Fruit fly (Drosophila melanogaster) whole organism, embryonic: ENCODE measurements around the gene Upf1.

Experiments
- Bdp1 ChIP-seq: fragments of 200-800 bp; sonication (Bioruptor generic); optimal IDR thresholded peaks from 3 replicates; lab custom pipeline; 2016; ENCODE audit warnings: missing biosample characterization, missing genetic modification characterization
- CG10267 ChIP-seq: fragments of 200-800 bp; sonication (Bioruptor generic); optimal IDR thresholded peaks from 2 replicates; lab custom pipeline; 2018; ENCODE audit warnings: missing biosample characterization, mild to moderate bottlenecking, missing genetic modification characterization, moderate library complexity
- CG10654 ChIP-seq: fragments of 200-800 bp; sonication (Bioruptor generic); optimal IDR thresholded peaks from 2 replicates; lab custom pipeline; 2016; ENCODE audit warnings: missing biosample characterization, missing genetic modification characterization
- CG13287 ChIP-seq: fragments of 200-800 bp; sonication (Bioruptor generic); IDR thresholded peaks from 2 replicates; pipeline ENCODE4 v1.3.6; 2022; ENCODE audit warnings: missing biosample characterization, missing genetic modification characterization; ENCODE audit not compliant: partially characterized antibody
- CG13424 ChIP-seq: fragments of 200-800 bp; sonication (Bioruptor generic); optimal IDR thresholded peaks from 2 replicates; lab custom pipeline; 2019; ENCODE audit warnings: missing biosample characterization, mild to moderate bottlenecking, missing genetic modification characterization, moderate library complexity
- CG15269 ChIP-seq: fragments of 200-800 bp; sonication (Bioruptor generic); optimal IDR thresholded peaks from 2 replicates; lab custom pipeline; 2018; ENCODE audit warnings: missing biosample characterization, mild to moderate bottlenecking, missing genetic modification characterization, moderate library complexity
- CG1602 ChIP-seq: fragments of 200-800 bp; sonication (Bioruptor generic); optimal IDR thresholded peaks from 3 replicates; lab custom pipeline; 2016; ENCODE audit warnings: missing biosample characterization, missing genetic modification characterization
- CG17359 ChIP-seq: fragments of 200-800 bp; sonication (Bioruptor generic); optimal IDR thresholded peaks from 3 replicates; lab custom pipeline; 2018; ENCODE audit warnings: missing biosample characterization, mild to moderate bottlenecking, missing genetic modification characterization, moderate library complexity
- CG2678 ChIP-seq: fragments of 200-800 bp; sonication (Bioruptor generic); optimal IDR thresholded peaks from 3 replicates; lab custom pipeline; 2019; ENCODE audit warnings: missing biosample characterization, mild to moderate bottlenecking, missing genetic modification characterization, moderate library complexity
- CG30020 ChIP-seq: fragments of 200-800 bp; optimal IDR thresholded peaks from 2 replicates; lab custom pipeline; 2019; ENCODE audit warnings: missing biosample characterization, mild to moderate bottlenecking, missing genetic modification characterization, moderate library complexity
- CG31441 ChIP-seq: fragments of 200-800 bp; sonication (Bioruptor generic); IDR thresholded peaks from 2 replicates; pipeline ENCODE4 v1.3.6; 2022; ENCODE audit warnings: missing biosample characterization, missing genetic modification characterization
- CG4617 ChIP-seq: fragments of 200-800 bp; sonication (Bioruptor generic); optimal IDR thresholded peaks from 3 replicates; lab custom pipeline; 2016; ENCODE audit warnings: missing biosample characterization, missing genetic modification characterization, borderline replicate concordance
- CG6791 ChIP-seq: fragments of 200-800 bp; sonication (Bioruptor generic); IDR thresholded peaks from 3 replicates; pipeline ENCODE4 v1.3.6; 2022; ENCODE audit warnings: missing biosample characterization, missing genetic modification characterization; ENCODE audit not compliant: partially characterized antibody
- CG8089 ChIP-seq: fragments of 200-800 bp; sonication (Bioruptor generic); optimal IDR thresholded peaks from 3 replicates; lab custom pipeline; 2016; ENCODE audit warnings: missing biosample characterization, missing genetic modification characterization
- CG8359 ChIP-seq: fragments of 200-800 bp; sonication (Bioruptor generic); optimal IDR thresholded peaks from 2 replicates; lab custom pipeline; 2017; ENCODE audit warnings: missing biosample characterization, mild to moderate bottlenecking, missing genetic modification characterization, borderline replicate concordance
- CG9727 ChIP-seq: fragments of 200-800 bp; sonication (Bioruptor generic); optimal IDR thresholded peaks from 3 replicates; lab custom pipeline; 2017; ENCODE audit warnings: missing biosample characterization, mild to moderate bottlenecking, missing genetic modification characterization
- CG9876 ChIP-seq: fragments of 200-800 bp; sonication (Bioruptor generic); optimal IDR thresholded peaks from 2 replicates; lab custom pipeline; 2016; ENCODE audit warnings: missing biosample characterization, missing genetic modification characterization
- Dbx ChIP-seq: fragments of 200-800 bp; sonication (Bioruptor generic); IDR thresholded peaks from 3 replicates; pipeline ENCODE4 v1.3.6; 2022; ENCODE audit warnings: missing biosample characterization, missing genetic modification characterization
- Dip3 ChIP-seq: fragments of 200-800 bp; sonication (Bioruptor generic); optimal IDR thresholded peaks from 3 replicates; lab custom pipeline; 2016; ENCODE audit warnings: missing biosample characterization, missing genetic modification characterization
- Hr3 ChIP-seq: fragments of 200-800 bp; sonication (Bioruptor generic); optimal IDR thresholded peaks from 3 replicates; lab custom pipeline; 2016; ENCODE audit warnings: missing biosample characterization, missing genetic modification characterization
- Hr51 ChIP-seq, 2 experiments: fragments of 200-800 bp; sonication (Bioruptor generic); optimal IDR thresholded peaks; 2 replicates in 1 of 2; 3 replicates in 1 of 2; lab custom pipeline; 2016 to 2018; ENCODE audit warnings: missing biosample characterization in 2 of 2, missing genetic modification characterization in 2 of 2, mild to moderate bottlenecking in 1 of 2, moderate library complexity in 1 of 2
- Hr78 ChIP-seq, 2 experiments: fragments of 200-800 bp in 1 of 2; fragments of >200 bp in 1 of 2; sonication (Bioruptor generic) in 1 of 2; optimal IDR thresholded peaks; 2 replicates each; lab custom pipeline; 2017 to 2019; ENCODE audit warnings: missing biosample characterization in 2 of 2, missing genetic modification characterization in 2 of 2, mild to moderate bottlenecking in 1 of 2, moderate library complexity in 1 of 2
- Hsf ChIP-seq: fragments of 200-800 bp; sonication (Bioruptor generic); optimal IDR thresholded peaks from 3 replicates; lab custom pipeline; 2016; ENCODE audit warnings: missing biosample characterization, missing genetic modification characterization
- MBD-R2 ChIP-seq: fragments of 200-800 bp; sonication (Bioruptor generic); IDR thresholded peaks from 2 replicates; pipeline ENCODE4 v1.3.6; 2022; ENCODE audit warnings: missing biosample characterization, missing genetic modification characterization
- Myb ChIP-seq: fragments of 200-800 bp; sonication (Bioruptor generic); optimal IDR thresholded peaks from 2 replicates; lab custom pipeline; 2016; ENCODE audit warnings: missing biosample characterization, missing genetic modification characterization
- NFAT ChIP-seq: fragments of 200-800 bp; sonication (Bioruptor generic); IDR thresholded peaks from 2 replicates; pipeline ENCODE4 v1.3.6; 2022; ENCODE audit warnings: missing biosample characterization, missing genetic modification characterization
- Rfx ChIP-seq: fragments of 200-800 bp; sonication (Bioruptor generic); IDR thresholded peaks from 2 replicates; pipeline ENCODE4 v1.3.6; 2022; ENCODE audit warnings: missing biosample characterization, missing genetic modification characterization
- br ChIP-seq: fragments of >200 bp; optimal IDR thresholded peaks from 2 replicates; lab custom pipeline; 2017
- chinmo ChIP-seq: fragments of 200-800 bp; sonication (Bioruptor generic); IDR thresholded peaks from 4 replicates; pipeline ENCODE4 v1.3.6; 2022; ENCODE audit warnings: missing biosample characterization, missing genetic modification characterization; ENCODE audit not compliant: partially characterized antibody
- corto ChIP-seq: fragments of 200-800 bp; sonication (Bioruptor generic); optimal IDR thresholded peaks from 2 replicates; lab custom pipeline; 2016; ENCODE audit warnings: missing biosample characterization, mild to moderate bottlenecking, missing genetic modification characterization, moderate library complexity
- da ChIP-seq: fragments of 200-800 bp; sonication (Bioruptor generic); optimal IDR thresholded peaks from 2 replicates; lab custom pipeline; 2016; ENCODE audit warnings: missing biosample characterization, missing genetic modification characterization
- dimm ChIP-seq: fragments of 200-800 bp; sonication (Bioruptor generic); IDR thresholded peaks from 2 replicates; pipeline ENCODE4 v1.3.6; 2022; ENCODE audit warnings: missing biosample characterization, missing genetic modification characterization
- dmrt99B ChIP-seq: fragments of 200-800 bp; sonication (Bioruptor generic); optimal IDR thresholded peaks from 2 replicates; lab custom pipeline; 2018; ENCODE audit warnings: missing biosample characterization, mild to moderate bottlenecking, missing genetic modification characterization, moderate library complexity
- dysf ChIP-seq: fragments of 200-800 bp; sonication (Bioruptor generic); IDR thresholded peaks from 3 replicates; pipeline ENCODE4 v1.3.6; 2022; ENCODE audit warnings: missing biosample characterization, missing genetic modification characterization
- ewg ChIP-seq: fragments of 200-800 bp; sonication (Bioruptor generic); optimal IDR thresholded peaks from 3 replicates; lab custom pipeline; 2017; ENCODE audit warnings: mild to moderate bottlenecking, missing biosample characterization, missing genetic modification reagents, missing genetic modification characterization
- hkb ChIP-seq, 2 experiments: fragments of 200-800 bp in 1 of 2; fragments of >200 bp in 1 of 2; sonication (Bioruptor generic) in 1 of 2; IDR thresholded peaks in 1 of 2; optimal IDR thresholded peaks in 1 of 2; 2 replicates each; pipeline versions ENCODE4 v1.3.6 to Lab custom; 2017 to 2022; ENCODE audit warnings: missing biosample characterization in 1 of 2, missing genetic modification characterization in 1 of 2
- onecut ChIP-seq: fragments of 200-800 bp; sonication (Bioruptor generic); IDR thresholded peaks from 2 replicates; pipeline ENCODE4 v1.3.6; 2022; ENCODE audit warnings: missing biosample characterization, missing genetic modification characterization
- pb ChIP-seq: fragments of 200-800 bp; sonication (Bioruptor generic); optimal IDR thresholded peaks from 3 replicates; lab custom pipeline; 2016; ENCODE audit warnings: missing biosample characterization, missing genetic modification characterization
- row ChIP-seq: fragments of 200-800 bp; sonication (Bioruptor generic); IDR thresholded peaks from 3 replicates; pipeline ENCODE4 v1.3.6; 2022; ENCODE audit warnings: missing biosample characterization, missing genetic modification characterization
- sc ChIP-seq, 3 experiments: fragments of >200 bp in 2 of 3; fragments of 200-800 bp in 1 of 3; sonication (Bioruptor generic) in 1 of 3; optimal IDR thresholded peaks; 2 replicates in 2 of 3; 3 replicates in 1 of 3; lab custom pipeline; 2017; ENCODE audit warnings: mild to moderate bottlenecking in 1 of 3, missing biosample characterization in 1 of 3, missing genetic modification characterization in 1 of 3, missing genetic modification reagents in 1 of 3
- sd ChIP-seq: fragments of 200-800 bp; sonication (Bioruptor generic); optimal IDR thresholded peaks from 3 replicates; lab custom pipeline; 2018; ENCODE audit warnings: missing biosample characterization, mild to moderate bottlenecking, missing genetic modification characterization, moderate library complexity
- sisA ChIP-seq: fragments of 200-800 bp; sonication (Bioruptor generic); IDR thresholded peaks from 2 replicates; pipeline ENCODE4 v1.3.6; 2022; ENCODE audit warnings: missing biosample characterization, missing genetic modification characterization
- so ChIP-seq: fragments of 200-800 bp; sonication (Bioruptor generic); IDR thresholded peaks from 3 replicates; pipeline ENCODE4 v1.3.6; 2022; ENCODE audit warnings: missing biosample characterization, missing genetic modification characterization
- sob ChIP-seq: fragments of 200-800 bp; sonication (Bioruptor generic); IDR thresholded peaks from 2 replicates; pipeline ENCODE4 v1.3.6; 2022; ENCODE audit warnings: missing biosample characterization, missing genetic modification characterization
- stc ChIP-seq: fragments of 200-800 bp; sonication (Bioruptor generic); IDR thresholded peaks from 2 replicates; pipeline ENCODE4 v1.3.6; 2022; ENCODE audit warnings: missing biosample characterization, missing genetic modification characterization
- tap ChIP-seq: fragments of 200-800 bp; optimal IDR thresholded peaks from 3 replicates; lab custom pipeline; 2019; ENCODE audit warnings: missing biosample characterization, mild to moderate bottlenecking, missing genetic modification characterization, moderate library complexity
- trem ChIP-seq: fragments of 200-800 bp; optimal IDR thresholded peaks from 3 replicates; lab custom pipeline; 2019; ENCODE audit warnings: missing biosample characterization, mild to moderate bottlenecking, missing genetic modification characterization, moderate library complexity
- ttk ChIP-seq: fragments of 200-800 bp; sonication (Bioruptor generic); IDR thresholded peaks from 2 replicates; pipeline ENCODE4 v2.1.2; 2022; ENCODE audit warnings: missing biosample characterization, missing genetic modification characterization
- vnd ChIP-seq: fragments of 200-800 bp; sonication (Bioruptor generic); IDR thresholded peaks from 3 replicates; pipeline ENCODE4 v1.3.6; 2022; ENCODE audit warnings: missing biosample characterization, missing genetic modification characterization; ENCODE audit not compliant: partially characterized antibody

The Upf1 gene

dm6 chrX:11852310-11852709 is 52.9 kb downstream of the Upf1 start, which contains the start of gene p24-1 (continued):
- TF ChIP-seq Hr51 (GFP tag; optimal IDR thresholded peaks at IDR 0.05; lab: Kevin White, UChicago) (peak in 1 of 2 experiments; percentile 49), sd (peak; percentile 47), br (no peak), CG9876 (GFP tag; lab: Kevin White, UChicago) (peak; percentile 11), Bdp1 (peak; percentile 19), CG17359 (tag; lab: Kevin White, UChicago) (peak; percentile 23), Dbx (GFP tag; lab: Robert Waterston, UW) (peak; percentile 71; the same call in 2 of the 3 replicates), CG10267 (tag; lab: Kevin White, UChicago) (peak; percentile 95), stc (GFP tag; lab: Robert Waterston, UW) (no peak; the same call in 1 of the 2 replicates), hkb (optimal IDR thresholded peaks at IDR 0.05; lab: Kevin White, UChicago) (peak; percentile 47), hkb (GFP tag; IDR thresholded peaks at IDR 0.05; lab: Robert Waterston, UW) (no peak), da (GFP tag; lab: Kevin White, UChicago) (peak; percentile 6), ttk (GFP tag; lab: Robert Waterston, UW) (no peak), Hr78 (GFP tag; optimal IDR thresholded peaks at IDR 0.05; lab: Kevin White, UChicago) (no peak), vnd (peak; percentile 71), CG6791 (GFP tag; lab: Robert Waterston, UW) (peak; percentile 88), pb (GFP tag; lab: Kevin White, UChicago) (no peak), sisA (GFP tag; lab: Robert Waterston, UW) (peak; percentile 12; the same call in 1 of the 2 replicates), Rfx (GFP tag; lab: Robert Waterston, UW) (peak; percentile 81), CG8359 (no peak), onecut (GFP tag; lab: Robert Waterston, UW) (peak; percentile 31; the same call in 1 of the 2 replicates), CG1602 (GFP tag; lab: Kevin White, UChicago) (peak; percentile 13), dimm (no peak), CG2678 (tag; lab: Kevin White, UChicago) (peak; percentile 20), CG15269 (tag; lab: Kevin White, UChicago) (peak; percentile 23), dysf (GFP tag; lab: Robert Waterston, UW) (peak; percentile 37; the same call in 2 of the 3 replicates), CG10654 (no peak), row (GFP tag; lab: Robert Waterston, UW) (peak; percentile 54), dmrt99B (tag; lab: Kevin White, UChicago) (no peak), trem (tag; lab: Kevin White, UChicago) (peak; percentile 54), CG31441 (GFP tag; lab: Robert Waterston, UW) (peak; percentile 40; the same call in 1 of the 2 replicates), so (GFP tag; lab: Robert Waterston, UW) (no peak), sob (GFP tag; lab: Robert Waterston, UW) (peak; percentile 80), chinmo (GFP tag; lab: Robert Waterston, UW) (peak; percentile 90; the same call in 2 of the 4 replicates), NFAT (GFP tag; lab: Robert Waterston, UW) (peak; percentile 81), Myb (GFP tag; lab: Kevin White, UChicago) (peak; percentile 55), CG9727 (no peak), CG8089 (GFP tag; lab: Kevin White, UChicago) (no peak), MBD-R2 (GFP tag; lab: Robert Waterston, UW) (peak; percentile 81), Hsf (GFP tag; lab: Kevin White, UChicago) (peak; percentile 48), ewg (GFP tag; lab: Kevin White, UChicago) (no peak), CG30020 (peak; percentile 14), tap (tag; lab: Kevin White, UChicago) (peak; percentile 12), corto (GFP tag; lab: Kevin White, UChicago) (no peak), Hr3 (GFP tag; lab: Kevin White, UChicago) (peak; percentile 26), sc (optimal IDR thresholded peaks at IDR 0.05; lab: Kevin White, UChicago) (no peak), sc (GFP tag; optimal IDR thresholded peaks at IDR 0.05; lab: Kevin White, UChicago) (no peak), CG13287 (GFP tag; lab: Robert Waterston, UW) (peak; percentile 91), CG13424 (tag; lab: Kevin White, UChicago) (peak; percentile 23), CG4617 (GFP tag; lab: Kevin White, UChicago) (peak; percentile 54), Dip3 (GFP tag; lab: Kevin White, UChicago) (peak; percentile 42)
